Worm (Caenorhabditis elegans) whole organism, L2 larva: ENCODE data around the gene oma-1.
A peak's percentile ranks its signal among the peaks of the same experiment; 100 is the strongest.

Experiments used
- C34F6.9 ChIP-seq: fragments of 150-350 bp; optimal IDR thresholded peaks from 2 replicates; lab custom pipeline; 2014; ENCODE audit warnings: missing biosample characterization, missing genetic modification characterization
- F13H6.1 ChIP-seq: sonication (generic microtip); optimal IDR thresholded peaks from 2 replicates; lab custom pipeline; 2016; ENCODE audit warnings: missing genetic modification characterization, missing compliant biosample characterization
- R02D3.7 ChIP-seq: fragments of 150-350 bp; optimal IDR thresholded peaks from 2 replicates; lab custom pipeline; 2014; ENCODE audit warnings: missing biosample characterization, missing genetic modification characterization
- ZK546.5 ChIP-seq: sonication (generic microtip); optimal IDR thresholded peaks from 2 replicates; lab custom pipeline; 2017; ENCODE audit warnings: missing biosample characterization, missing genetic modification characterization
- alr-1 ChIP-seq: fragments of 150-350 bp; optimal IDR thresholded peaks from 2 replicates; lab custom pipeline; 2014; ENCODE audit warnings: missing biosample characterization, missing genetic modification characterization
- ceh-16 ChIP-seq: fragments of 150-350 bp; optimal IDR thresholded peaks from 2 replicates; lab custom pipeline; 2014; ENCODE audit warnings: missing biosample characterization, missing genetic modification characterization
- ceh-82 ChIP-seq: fragments of 150-350 bp; optimal IDR thresholded peaks from 2 replicates; lab custom pipeline; 2014; ENCODE audit warnings: missing biosample characterization, missing genetic modification characterization
- crh-2 ChIP-seq: sonication (generic microtip); optimal IDR thresholded peaks from 2 replicates; lab custom pipeline; 2017; ENCODE audit warnings: missing biosample characterization, missing genetic modification characterization
- dmd-4 ChIP-seq: sonication (generic microtip); optimal IDR thresholded peaks from 2 replicates; lab custom pipeline; 2017; ENCODE audit warnings: missing biosample characterization, missing genetic modification characterization
- elt-1 ChIP-seq: fragments of 150-350 bp; optimal IDR thresholded peaks from 2 replicates; lab custom pipeline; 2014; ENCODE audit warnings: missing biosample characterization, missing genetic modification characterization
- elt-3 ChIP-seq: sonication (generic microtip); optimal IDR thresholded peaks from 2 replicates; lab custom pipeline; 2017; ENCODE audit warnings: missing biosample characterization, missing genetic modification characterization
- fos-1 ChIP-seq: fragments of 150-350 bp; optimal IDR thresholded peaks from 2 replicates; lab custom pipeline; 2014; ENCODE audit warnings: missing biosample characterization, missing genetic modification characterization
- gmeb-1 ChIP-seq: fragments of 150-350 bp; optimal IDR thresholded peaks from 2 replicates; lab custom pipeline; 2014; ENCODE audit warnings: missing biosample characterization, missing genetic modification characterization
- lin-11 ChIP-seq: fragments of 150-350 bp; sonication (generic microtip); optimal IDR thresholded peaks from 2 replicates; lab custom pipeline; 2014; ENCODE audit warnings: missing biosample characterization, missing genetic modification characterization, inconsistent platforms, mixed read lengths
- lin-13 ChIP-seq: fragments of 150-350 bp; optimal IDR thresholded peaks from 2 replicates; lab custom pipeline; 2014; ENCODE audit warnings: missing biosample characterization, missing genetic modification reagents, missing genetic modification characterization
- lin-39 ChIP-seq: fragments of 150-350 bp; optimal IDR thresholded peaks from 2 replicates; lab custom pipeline; 2014; ENCODE audit warnings: missing biosample characterization, missing genetic modification reagents, missing genetic modification characterization
- lsy-2 ChIP-seq, 2 experiments: fragments of 150-350 bp in 1 of 2; sonication (generic microtip) in 1 of 2; optimal IDR thresholded peaks; 2 replicates each; lab custom pipeline; 2014 to 2017; ENCODE audit warnings: missing biosample characterization in 2 of 2, missing genetic modification characterization in 2 of 2
- mab-5 ChIP-seq: fragments of 150-350 bp; optimal IDR thresholded peaks from 2 replicates; lab custom pipeline; 2014; ENCODE audit warnings: missing biosample characterization, missing genetic modification characterization
- nhr-10 ChIP-seq: sonication (generic microtip); optimal IDR thresholded peaks from 2 replicates; lab custom pipeline; 2017; ENCODE audit warnings: missing biosample characterization, missing genetic modification characterization
- nhr-11 ChIP-seq: fragments of 150-350 bp; optimal IDR thresholded peaks from 2 replicates; lab custom pipeline; 2014; ENCODE audit warnings: missing biosample characterization, missing genetic modification characterization
- nhr-12 ChIP-seq: fragments of 150-350 bp; optimal IDR thresholded peaks from 2 replicates; lab custom pipeline; 2014; ENCODE audit warnings: missing biosample characterization, missing genetic modification characterization
- nhr-129 ChIP-seq: fragments of 150-350 bp; optimal IDR thresholded peaks from 2 replicates; lab custom pipeline; 2014; ENCODE audit warnings: missing biosample characterization, missing genetic modification characterization
- nhr-21 ChIP-seq: fragments of 150-350 bp; optimal IDR thresholded peaks from 2 replicates; lab custom pipeline; 2014; ENCODE audit warnings: missing biosample characterization, missing genetic modification characterization
- nhr-23 ChIP-seq: fragments of 150-350 bp; optimal IDR thresholded peaks from 2 replicates; lab custom pipeline; 2014; ENCODE audit warnings: missing biosample characterization, missing genetic modification reagents, missing genetic modification characterization
- nhr-237 ChIP-seq: fragments of 150-350 bp; optimal IDR thresholded peaks from 2 replicates; lab custom pipeline; 2014; ENCODE audit warnings: missing biosample characterization, missing genetic modification characterization
- nhr-6 ChIP-seq: fragments of 150-350 bp; optimal IDR thresholded peaks from 2 replicates; lab custom pipeline; 2014; ENCODE audit warnings: missing biosample characterization, missing genetic modification characterization
- sem-4 ChIP-seq: fragments of 150-350 bp; optimal IDR thresholded peaks from 2 replicates; lab custom pipeline; 2014; ENCODE audit warnings: missing biosample characterization, missing genetic modification reagents, missing genetic modification characterization
- skn-1 ChIP-seq: sonication (generic microtip); optimal IDR thresholded peaks from 2 replicates; lab custom pipeline; 2017; ENCODE audit warnings: missing biosample characterization, missing genetic modification characterization
- sma-3 ChIP-seq: sonication (generic microtip); optimal IDR thresholded peaks from 2 replicates; lab custom pipeline; 2016; ENCODE audit warnings: missing genetic modification reagents, missing genetic modification characterization, missing compliant biosample characterization
- sma-9 ChIP-seq, 2 experiments: fragments of 150-350 bp in 1 of 2; sonication (generic microtip) in 1 of 2; optimal IDR thresholded peaks; 2 replicates each; lab custom pipeline; 2014 to 2016; ENCODE audit warnings: missing genetic modification characterization in 2 of 2, mild to moderate bottlenecking in 1 of 2, missing biosample characterization in 1 of 2, missing compliant biosample characterization in 1 of 2, missing genetic modification reagents in 1 of 2, moderate library complexity in 1 of 2
- snpc-4 ChIP-seq: fragments of 150-350 bp; optimal IDR thresholded peaks from 2 replicates; lab custom pipeline; 2014; ENCODE audit warnings: missing biosample characterization, missing genetic modification characterization
- unc-39 ChIP-seq: fragments of 150-350 bp; optimal IDR thresholded peaks from 2 replicates; lab custom pipeline; 2014; ENCODE audit warnings: missing biosample characterization, missing genetic modification characterization
- unc-55 ChIP-seq: fragments of 150-350 bp; sonication (generic microtip); optimal IDR thresholded peaks from 3 replicates; lab custom pipeline; 2014; ENCODE audit warnings: missing biosample characterization, missing genetic modification reagents, missing genetic modification characterization
- zag-1 ChIP-seq: fragments of 150-350 bp; optimal IDR thresholded peaks from 2 replicates; lab custom pipeline; 2014; ENCODE audit warnings: missing biosample characterization, missing genetic modification characterization
- ztf-1 ChIP-seq: fragments of 200-800 bp; sonication (Bioruptor generic); conservative IDR thresholded peaks from 2 replicates; pipeline ENCODE4 v1.3.6; 2022; ENCODE audit warnings: missing genetic modification characterization, missing compliant biosample characterization
- ztf-4 ChIP-seq: fragments of 150-350 bp; optimal IDR thresholded peaks from 2 replicates; lab custom pipeline; 2014; ENCODE audit warnings: missing biosample characterization, missing genetic modification characterization

Gene oma-1

DNA sequence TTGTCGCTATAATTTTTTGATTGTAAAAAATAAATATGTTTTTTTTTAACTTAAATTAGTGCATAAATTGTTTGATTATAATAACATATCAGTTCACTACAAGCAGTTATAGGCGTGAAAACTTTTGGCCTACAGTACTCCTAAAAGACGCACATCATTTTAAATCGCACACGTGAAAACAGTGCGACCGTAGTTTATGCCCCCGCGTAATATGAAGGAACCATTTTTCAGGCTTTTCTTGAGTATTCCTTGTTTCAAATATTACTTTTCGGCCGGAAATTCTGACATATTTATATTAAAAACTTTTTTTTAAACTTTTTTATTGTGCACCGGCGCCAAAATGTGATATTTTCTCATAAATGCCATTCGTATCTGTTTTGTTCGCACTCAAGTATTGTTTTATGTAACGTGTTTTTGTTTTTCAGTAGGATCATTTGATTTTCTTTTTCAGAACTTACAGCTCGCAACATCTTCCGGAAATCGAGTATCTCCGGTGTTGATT, at the start of gene oma-1:
oma-1 (plus strand) TSS at position 452 of the 502 bp plus-strand sequence.
- TF ChIP-seq nhr-21 (tag; lab: Kevin White, UChicago) (no peak), mab-5 (tag; lab: Kevin White, UChicago) (no peak), ceh-16 (no peak), R02D3.7 (tag; lab: Kevin White, UChicago) (no peak), nhr-12 (no peak), fos-1 (tag; lab: Kevin White, UChicago) (no peak), ZK546.5 (no peak), sem-4 (no peak), nhr-11 (tag; lab: Kevin White, UChicago) (no peak), nhr-23 (no peak), elt-1 (no peak), lin-13 (GFP tag; lab: Kevin White, UChicago) (no peak), nhr-129 (no peak), snpc-4 (tag; lab: Kevin White, UChicago) (no peak), lsy-2 (tag; optimal IDR thresholded peaks at IDR 0.05; lab: Kevin White, UChicago) (no peak), ceh-82 (tag; lab: Kevin White, UChicago) (no peak)

DNA sequence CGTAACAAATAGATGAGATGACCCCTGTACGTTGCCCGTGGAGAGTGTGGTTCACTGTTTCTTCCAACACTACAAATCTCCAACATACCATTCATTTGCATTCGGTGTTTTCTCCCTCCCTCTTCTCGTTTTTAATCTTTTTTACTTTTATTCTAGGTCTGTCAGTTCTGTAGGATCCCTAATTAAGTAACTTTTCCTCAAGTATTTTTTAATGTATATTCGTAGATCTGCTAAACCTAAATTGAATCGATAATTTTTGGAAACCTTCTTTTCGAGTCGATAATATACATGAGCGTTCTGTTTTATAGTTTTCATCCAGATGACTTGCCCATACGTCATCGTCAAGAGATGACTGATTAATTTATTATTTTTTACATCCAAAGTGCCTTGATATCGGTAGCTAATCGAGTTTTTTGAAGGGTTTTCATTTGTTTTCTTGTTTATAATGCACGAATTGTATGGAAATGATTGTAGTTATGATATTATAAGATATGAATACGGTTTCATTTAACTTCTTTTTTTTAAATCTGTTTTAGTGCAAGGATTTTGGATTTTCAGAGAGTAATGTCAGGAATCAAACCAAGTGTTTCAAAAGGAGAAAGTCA, 48.5 kb upstream of the oma-1 start, which contains the start of the genes T28C6.11 and T11B7.1:
T28C6.11 (minus strand) TSS at position 101 of the 605 bp plus-strand sequence.
T11B7.1 (plus strand) TSS at position 555 of the 605 bp plus-strand sequence.
- no peak for TF ChIP-seq elt-3 (tag; lab: Kevin White, UChicago)
- no peak for TF ChIP-seq gmeb-1 (tag; lab: Kevin White, UChicago)
- no peak for TF ChIP-seq unc-55 (GFP tag; lab: Kevin White, UChicago)
- no peak for TF ChIP-seq nhr-237 (tag; lab: Kevin White, UChicago)
- TF ChIP-seq lin-39 (tag; lab: Kevin White, UChicago): no peak
- no peak for TF ChIP-seq sma-9 (GFP tag; optimal IDR thresholded peaks at IDR 0.05; lab: Kevin White, UChicago)
- no peak for TF ChIP-seq sma-9 (tag; optimal IDR thresholded peaks at IDR 0.05; lab: Kevin White, UChicago)
- no peak for TF ChIP-seq lsy-2 (tag; optimal IDR thresholded peaks at IDR 0.05; lab: Kevin White, UChicago)
- no peak for TF ChIP-seq sma-3 (GFP tag; lab: Kevin White, UChicago)
- no peak for TF ChIP-seq ceh-82 (tag; lab: Kevin White, UChicago)
- no peak for TF ChIP-seq mab-5 (tag; lab: Kevin White, UChicago)
- TF ChIP-seq R02D3.7 (tag; lab: Kevin White, UChicago): no peak
- TF ChIP-seq sem-4: no peak
- TF ChIP-seq unc-39 (tag; lab: Kevin White, UChicago): no peak
- TF ChIP-seq ztf-1 (GFP tag; lab: Robert Waterston, UW): no peak
- TF ChIP-seq skn-1 (tag; lab: Kevin White, UChicago): no peak
- no peak for TF ChIP-seq lin-11 (tag; lab: Kevin White, UChicago)

DNA sequence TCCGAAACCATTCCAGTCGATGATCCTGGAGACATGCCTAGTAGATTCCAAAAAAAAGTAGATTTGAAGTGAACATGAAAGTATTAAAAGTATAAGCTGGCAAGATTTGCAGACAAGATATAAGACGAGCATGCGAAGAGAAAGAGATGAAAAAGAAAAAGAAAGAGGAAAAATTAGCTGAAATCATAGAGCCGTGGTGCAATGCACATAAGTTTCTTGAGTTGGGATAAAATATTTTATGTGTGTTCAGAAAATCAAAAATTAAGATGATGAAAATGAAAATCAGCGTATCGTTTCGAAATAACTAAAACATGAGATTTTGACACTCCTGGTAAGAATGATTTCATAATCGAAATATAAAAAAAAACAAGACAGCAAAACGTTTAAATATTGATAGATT, 44.3 kb upstream of the oma-1 start, which contains the start of gene T11B7.2:
T11B7.2 (minus strand) TSS at position 101 of the 400 bp plus-strand sequence.
- no peak for TF ChIP-seq alr-1 (tag; lab: Kevin White, UChicago)
- no peak for TF ChIP-seq nhr-6 (tag; lab: Kevin White, UChicago)
- no peak for TF ChIP-seq nhr-12
- no peak for TF ChIP-seq unc-39 (tag; lab: Kevin White, UChicago)
- no peak for TF ChIP-seq C34F6.9 (tag; lab: Kevin White, UChicago)
- TF ChIP-seq nhr-21 (tag; lab: Kevin White, UChicago): no peak
- TF ChIP-seq lin-13 (GFP tag; lab: Kevin White, UChicago): no peak
- no peak for TF ChIP-seq zag-1 (tag; lab: Kevin White, UChicago)
- TF ChIP-seq nhr-10 (tag; lab: Kevin White, UChicago): no peak
- TF ChIP-seq dmd-4 (tag; lab: Kevin White, UChicago): no peak
- TF ChIP-seq elt-1: no peak
- TF ChIP-seq F13H6.1 (tag; lab: Kevin White, UChicago): no peak
- TF ChIP-seq R02D3.7 (tag; lab: Kevin White, UChicago): no peak
- TF ChIP-seq sma-9 (GFP tag; optimal IDR thresholded peaks at IDR 0.05; lab: Kevin White, UChicago): no peak
- no peak for TF ChIP-seq sma-9 (tag; optimal IDR thresholded peaks at IDR 0.05; lab: Kevin White, UChicago)

DNA sequence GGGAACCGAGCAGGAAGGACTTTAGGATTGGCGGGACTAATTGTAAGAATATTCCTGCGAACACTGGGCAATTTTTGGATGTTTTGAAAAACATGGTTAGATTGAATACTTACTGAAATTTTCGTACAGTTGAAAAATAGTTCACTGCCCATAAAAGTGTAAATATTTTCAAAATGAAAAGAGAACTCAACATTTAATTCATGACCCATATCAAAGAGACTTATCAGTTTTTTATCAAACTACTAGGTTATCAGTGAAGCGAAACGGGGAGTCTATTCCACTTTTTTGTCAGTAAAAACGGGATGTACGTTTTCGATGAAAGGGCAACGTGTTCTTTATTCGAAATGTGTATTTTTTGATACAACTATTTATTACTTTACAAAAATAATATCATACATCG, 42.9 kb upstream of the oma-1 start:
- TF ChIP-seq nhr-23 (no peak), crh-2 (tag; lab: Kevin White, UChicago) (peak; percentile 24), lin-11 (tag; lab: Kevin White, UChicago) (no peak), R02D3.7 (tag; lab: Kevin White, UChicago) (no peak), lin-39 (tag; lab: Kevin White, UChicago) (no peak), fos-1 (tag; lab: Kevin White, UChicago) (peak; percentile 80), ztf-4 (tag; lab: Kevin White, UChicago) (no peak), ZK546.5 (no peak), ceh-82 (tag; lab: Kevin White, UChicago) (no peak), sem-4 (no peak), sma-3 (GFP tag; lab: Kevin White, UChicago) (no peak)
